Fruit fly (Drosophila melanogaster): Measurements from ENCODE around the gene AP-2sigma.

The AP-2sigma gene

dm6 chr3R:21252478-21252877 lies 17.4 kb downstream of the AP-2sigma start:
- TF ChIP-seq lola (GFP tag; optimal IDR thresholded peaks at IDR 0.05) (no peak), Hnf4 (GFP tag; optimal IDR thresholded peaks at IDR 0.05) (no peak), ey (GFP tag; optimal IDR thresholded peaks at IDR 0.05) (no peak), usp (GFP tag; optimal IDR thresholded peaks at IDR 0.05) (no peak), rgr (GFP tag; optimal IDR thresholded peaks at IDR 0.05) (no peak)

- TF ChIP-seq dsf (GFP tag; optimal IDR thresholded peaks at IDR 0.05; ENCODE audit: borderline replicate concordance) (no peak), sv (GFP tag; optimal IDR thresholded peaks at IDR 0.05) (peak; percentile 4)
Observed at dm6 chr3R:21246492-21247061, 23.3 kb downstream of the AP-2sigma start, which contains the start of gene ETHR. Gene ETHR (plus strand): TSS chr3R:21247011.

dm6 chr3R:21245846-21246245 lies 24.0 kb downstream of the AP-2sigma start:
- TF ChIP-seq sage (GFP tag; optimal IDR thresholded peaks at IDR 0.05) = no peak

dm6 chr3R:21242318-21242717 lies 27.6 kb downstream of the AP-2sigma start, which contains the start of gene CG5892:
Gene CG5892 (plus strand): TSS chr3R:21242618.
- TF ChIP-seq foxo (GFP tag; optimal IDR thresholded peaks at IDR 0.05) = no peak
- no peak for TF ChIP-seq CG32264 (GFP tag; optimal IDR thresholded peaks at IDR 0.05)
- no peak for TF ChIP-seq dsf (GFP tag; optimal IDR thresholded peaks at IDR 0.05; ENCODE audit: borderline replicate concordance)
- no peak for TF ChIP-seq lola (GFP tag; optimal IDR thresholded peaks at IDR 0.05)
- no peak for TF ChIP-seq Hr83 (GFP tag; optimal IDR thresholded peaks at IDR 0.05; ENCODE audit: poor library complexity, severe bottlenecking)
- no peak for TF ChIP-seq Mio (GFP tag; optimal IDR thresholded peaks at IDR 0.05)

- TF ChIP-seq Dif (GFP tag; optimal IDR thresholded peaks at IDR 0.05; ENCODE audit: partially characterized antibody) = no peak
- no peak for TF ChIP-seq Hnf4 (GFP tag; optimal IDR thresholded peaks at IDR 0.05)
- TF ChIP-seq foxo (GFP tag; optimal IDR thresholded peaks at IDR 0.05) = no peak
- no peak for TF ChIP-seq OdsH (GFP tag; optimal IDR thresholded peaks at IDR 0.05)
- no peak for TF ChIP-seq Hr78 (GFP tag; optimal IDR thresholded peaks at IDR 0.05)
- TF ChIP-seq Hr83 (GFP tag; optimal IDR thresholded peaks at IDR 0.05; ENCODE audit: poor library complexity, severe bottlenecking) = no peak
- TF ChIP-seq Abd-B (GFP tag; optimal IDR thresholded peaks at IDR 0.05) = no peak
Observed at dm6 chr3R:21241332-21241731, 28.5 kb downstream of the AP-2sigma start.

- no peak for TF ChIP-seq CG9705 (GFP tag; optimal IDR thresholded peaks at IDR 0.05)
- no peak for TF ChIP-seq HLH106 (tag; optimal IDR thresholded peaks at IDR 0.05)
- no peak for TF ChIP-seq sage (GFP tag; optimal IDR thresholded peaks at IDR 0.05)
- no peak for TF ChIP-seq Jra (GFP tag; optimal IDR thresholded peaks at IDR 0.05)
- no peak for TF ChIP-seq Dif (GFP tag; optimal IDR thresholded peaks at IDR 0.05; ENCODE audit: partially characterized antibody)
- TF ChIP-seq h (GFP tag; optimal IDR thresholded peaks at IDR 0.05) = no peak
- no peak for TF ChIP-seq OdsH (GFP tag; optimal IDR thresholded peaks at IDR 0.05)
- TF ChIP-seq woc (GFP tag; optimal IDR thresholded peaks at IDR 0.05) = no peak
- no peak for TF ChIP-seq tai (GFP tag; optimal IDR thresholded peaks at IDR 0.05)
- TF ChIP-seq CG32264 (GFP tag; optimal IDR thresholded peaks at IDR 0.05) = no peak
- TF ChIP-seq ey (GFP tag; optimal IDR thresholded peaks at IDR 0.05) = no peak
- TF ChIP-seq GATAd (GFP tag; optimal IDR thresholded peaks at IDR 0.05) = no peak
- no peak for TF ChIP-seq Myc (optimal IDR thresholded peaks at IDR 0.05)
Observed at dm6 chr3R:21237099-21237498, 32.8 kb downstream of the AP-2sigma start, which contains the start of gene e. Gene e (minus strand): TSS chr3R:21237177.

- TF ChIP-seq Mio (GFP tag; optimal IDR thresholded peaks at IDR 0.05) = no peak
- peak; percentile 9 for TF ChIP-seq rgr (GFP tag; optimal IDR thresholded peaks at IDR 0.05)
- peak; percentile 44 for TF ChIP-seq h (GFP tag; optimal IDR thresholded peaks at IDR 0.05)
- peak in 1 of 2 experiments; percentile 58 for TF ChIP-seq foxo (GFP tag; optimal IDR thresholded peaks at IDR 0.05)
- peak; percentile 43 for TF ChIP-seq HLH106 (tag; optimal IDR thresholded peaks at IDR 0.05)
- no peak for TF ChIP-seq Rel (GFP tag; optimal IDR thresholded peaks at IDR 0.05)
- peak; percentile 23 for TF ChIP-seq Rel (tag; optimal IDR thresholded peaks at IDR 0.05)
- TF ChIP-seq psq (GFP tag; optimal IDR thresholded peaks at IDR 0.05) = peak; percentile 40
- peak; percentile 34 for TF ChIP-seq br (GFP tag; optimal IDR thresholded peaks at IDR 0.05)
- TF ChIP-seq OdsH (GFP tag; optimal IDR thresholded peaks at IDR 0.05) = peak; percentile 31
- no peak for TF ChIP-seq CG9705 (GFP tag; optimal IDR thresholded peaks at IDR 0.05)
Observed at dm6 chr3R:21224230-21224629, 45.6 kb downstream of the AP-2sigma start.
